Worm (Caenorhabditis elegans): ENCODE measurements around the gene kin-29.

Gene kin-29

ce11 chrX:2879529-2880265 is 27.5 kb upstream of the kin-29 start, which contains the start of gene F53B3.5:
Gene F53B3.5, minus strand, starts transcription at chrX:2879579.
- no peak for TF ChIP-seq unc-39 (tag; optimal IDR thresholded peaks at IDR 0.05)
- TF ChIP-seq sma-3 (GFP tag; optimal IDR thresholded peaks at IDR 0.05) = no peak
- no peak for TF ChIP-seq ZK546.5 (tag; optimal IDR thresholded peaks at IDR 0.05)
- TF ChIP-seq ama-1 (optimal IDR thresholded peaks at IDR 0.05) = no peak
- no peak for TF ChIP-seq aly-2 (tag; optimal IDR thresholded peaks at IDR 0.05)
- no peak for TF ChIP-seq alr-1 (tag; optimal IDR thresholded peaks at IDR 0.05)
- no peak for TF ChIP-seq sem-4 (tag; optimal IDR thresholded peaks at IDR 0.05)
- TF ChIP-seq elt-3 (tag; optimal IDR thresholded peaks at IDR 0.05) = no peak
- no peak for TF ChIP-seq nhr-77 (tag; optimal IDR thresholded peaks at IDR 0.05)
- TF ChIP-seq F13H6.1 (tag; optimal IDR thresholded peaks at IDR 0.05) = no peak
- no peak for TF ChIP-seq sma-9 (GFP tag; optimal IDR thresholded peaks at IDR 0.05)
- no peak for TF ChIP-seq sma-9 (tag; optimal IDR thresholded peaks at IDR 0.05)
- TF ChIP-seq ceh-82 (tag; optimal IDR thresholded peaks at IDR 0.05) = no peak
- TF ChIP-seq ceh-16 (tag; optimal IDR thresholded peaks at IDR 0.05) = peak; percentile 81
- peak; percentile 14 for TF ChIP-seq fos-1 (tag; optimal IDR thresholded peaks at IDR 0.05)
- no peak for TF ChIP-seq nhr-21 (tag; optimal IDR thresholded peaks at IDR 0.05)
- no peak for TF ChIP-seq nhr-237 (tag; optimal IDR thresholded peaks at IDR 0.05)
- TF ChIP-seq nhr-25 (tag; optimal IDR thresholded peaks at IDR 0.05) = peak; percentile 36
- peak; percentile 65 for TF ChIP-seq elt-1 (tag; optimal IDR thresholded peaks at IDR 0.05)
- TF ChIP-seq zag-1 (tag; optimal IDR thresholded peaks at IDR 0.05) = no peak
- no peak for TF ChIP-seq lin-13 (GFP tag; optimal IDR thresholded peaks at IDR 0.05)
- no peak for TF ChIP-seq mdl-1 (tag; optimal IDR thresholded peaks at IDR 0.05)
- TF ChIP-seq blmp-1 (tag; optimal IDR thresholded peaks at IDR 0.05; ENCODE audit: insufficient read depth) = no peak
- no peak for TF ChIP-seq egl-27 (tag; optimal IDR thresholded peaks at IDR 0.05)
- TF ChIP-seq nhr-23 (tag; optimal IDR thresholded peaks at IDR 0.05) = no peak
- TF ChIP-seq nhr-11 (tag; optimal IDR thresholded peaks at IDR 0.05) = no peak
- TF ChIP-seq ztf-4 (tag; optimal IDR thresholded peaks at IDR 0.05) = no peak
- TF ChIP-seq skn-1 (tag; optimal IDR thresholded peaks at IDR 0.05) = no peak
- TF ChIP-seq nhr-6 (tag; optimal IDR thresholded peaks at IDR 0.05) = no peak
- no peak for TF ChIP-seq mbf-1 (tag; optimal IDR thresholded peaks at IDR 0.05)
- no peak for TF ChIP-seq nhr-129 (tag; optimal IDR thresholded peaks at IDR 0.05)
- TF ChIP-seq nhr-10 (tag; optimal IDR thresholded peaks at IDR 0.05) = no peak

ce11 chrX:2877433-2877832 is 25.2 kb upstream of the kin-29 start:
- TF ChIP-seq ztf-1 (GFP tag; conservative IDR thresholded peaks at IDR 0.05) = no peak
- TF ChIP-seq ceh-16 (tag; optimal IDR thresholded peaks at IDR 0.05) = no peak
- no peak for TF ChIP-seq mbf-1 (tag; optimal IDR thresholded peaks at IDR 0.05)
- TF ChIP-seq egl-27 (tag; optimal IDR thresholded peaks at IDR 0.05) = no peak
- peak; percentile 3 for TF ChIP-seq nhr-25 (tag; optimal IDR thresholded peaks at IDR 0.05)

ce11 chrX:2874598-2874997 is 22.4 kb upstream of the kin-29 start:
- TF ChIP-seq sem-4 (tag; optimal IDR thresholded peaks at IDR 0.05) = no peak
- no peak for TF ChIP-seq nhr-10 (tag; optimal IDR thresholded peaks at IDR 0.05)
- no peak for TF ChIP-seq R02D3.7 (tag; optimal IDR thresholded peaks at IDR 0.05)
- TF ChIP-seq lin-13 (GFP tag; optimal IDR thresholded peaks at IDR 0.05) = no peak
- TF ChIP-seq nhr-23 (tag; optimal IDR thresholded peaks at IDR 0.05) = no peak
- TF ChIP-seq Y55F3AM.14 (GFP tag; optimal IDR thresholded peaks at IDR 0.05) = no peak
- no peak for TF ChIP-seq nhr-237 (tag; optimal IDR thresholded peaks at IDR 0.05)
- TF ChIP-seq nhr-25 (tag; optimal IDR thresholded peaks at IDR 0.05) = no peak
- TF ChIP-seq ztf-4 (tag; optimal IDR thresholded peaks at IDR 0.05) = no peak
- TF ChIP-seq unc-55 (GFP tag; optimal IDR thresholded peaks at IDR 0.05) = no peak
- no peak for TF ChIP-seq ztf-1 (GFP tag; conservative IDR thresholded peaks at IDR 0.05)
- no peak for TF ChIP-seq ama-1 (optimal IDR thresholded peaks at IDR 0.05)
- TF ChIP-seq nhr-6 (tag; optimal IDR thresholded peaks at IDR 0.05) = no peak
- no peak for TF ChIP-seq nhr-11 (tag; optimal IDR thresholded peaks at IDR 0.05)
- no peak for TF ChIP-seq ztf-11 (tag; optimal IDR thresholded peaks at IDR 0.05)
- no peak for TF ChIP-seq ceh-16 (tag; optimal IDR thresholded peaks at IDR 0.05)
- TF ChIP-seq C34F6.9 (tag; optimal IDR thresholded peaks at IDR 0.05) = no peak
- TF ChIP-seq egl-27 (tag; optimal IDR thresholded peaks at IDR 0.05) = no peak
- TF ChIP-seq zag-1 (tag; optimal IDR thresholded peaks at IDR 0.05) = no peak
- TF ChIP-seq lin-39 (tag; optimal IDR thresholded peaks at IDR 0.05) = no peak

Measured in whole organism, L2 larva.